Fruit fly (Drosophila melanogaster) whole organism, embryonic: ENCODE results near the gene brun.

Experiments used
- Ada2b ChIP-seq: fragments of 200-800 bp; sonication (Bioruptor generic); IDR thresholded peaks from 2 replicates; pipeline ENCODE4 v1.3.6; 2022; ENCODE audit warnings: missing biosample characterization, missing genetic modification characterization
- CG10147 ChIP-seq: fragments of 200-800 bp; sonication (Bioruptor generic); optimal IDR thresholded peaks from 2 replicates; lab custom pipeline; 2019; ENCODE audit warnings: missing biosample characterization, mild to moderate bottlenecking, missing genetic modification characterization, moderate library complexity
- CG1024 ChIP-seq: fragments of 200-800 bp; sonication (Bioruptor generic); IDR thresholded peaks from 2 replicates; pipeline ENCODE4 v1.3.6; 2022; ENCODE audit warnings: missing biosample characterization, missing genetic modification characterization
- CG10267 ChIP-seq: fragments of 200-800 bp; sonication (Bioruptor generic); optimal IDR thresholded peaks from 2 replicates; lab custom pipeline; 2018; ENCODE audit warnings: missing biosample characterization, mild to moderate bottlenecking, missing genetic modification characterization, moderate library complexity
- CG10366 ChIP-seq: fragments of 200-800 bp; sonication (Bioruptor generic); IDR thresholded peaks from 2 replicates; pipeline ENCODE4 v1.3.6; 2022; ENCODE audit warnings: missing biosample characterization, missing genetic modification characterization
- CG10959 ChIP-seq: fragments of 200-800 bp; sonication (Bioruptor generic); IDR thresholded peaks from 2 replicates; pipeline ENCODE4 v1.3.6; 2022; ENCODE audit warnings: missing biosample characterization, missing genetic modification characterization
- CG11093 ChIP-seq: fragments of 200-800 bp; sonication (Bioruptor generic); IDR thresholded peaks from 3 replicates; pipeline ENCODE4 v1.3.6; 2022; ENCODE audit warnings: missing biosample characterization, missing genetic modification characterization
- CG11456 ChIP-seq: fragments of 200-800 bp; sonication (Bioruptor generic); IDR thresholded peaks from 3 replicates; pipeline ENCODE4 v1.3.6; 2022; ENCODE audit warnings: missing biosample characterization, missing genetic modification characterization
- CG12659 ChIP-seq: fragments of 200-800 bp; sonication (Bioruptor generic); optimal IDR thresholded peaks from 3 replicates; lab custom pipeline; 2017; ENCODE audit warnings: mild to moderate bottlenecking, missing biosample characterization, missing genetic modification reagents, missing genetic modification characterization
- CG13624 ChIP-seq: fragments of 200-800 bp; sonication (Bioruptor generic); optimal IDR thresholded peaks from 2 replicates; lab custom pipeline; 2016; ENCODE audit warnings: missing biosample characterization, missing genetic modification characterization
- CG14710 ChIP-seq: fragments of 200-800 bp; sonication (Bioruptor generic); optimal IDR thresholded peaks from 3 replicates; lab custom pipeline; 2019; ENCODE audit warnings: missing biosample characterization, mild to moderate bottlenecking, missing genetic modification characterization, moderate library complexity
- CG14965 ChIP-seq: fragments of 200-800 bp; sonication (Bioruptor generic); optimal IDR thresholded peaks from 2 replicates; lab custom pipeline; 2016; ENCODE audit warnings: missing biosample characterization, missing genetic modification characterization, borderline replicate concordance
- CG1603 ChIP-seq: fragments of 200-800 bp; sonication (Bioruptor generic); optimal IDR thresholded peaks from 2 replicates; lab custom pipeline; 2019; ENCODE audit warnings: missing biosample characterization, mild to moderate bottlenecking, missing genetic modification characterization, moderate library complexity
- CG16815 ChIP-seq: fragments of 200-800 bp; sonication (Bioruptor generic); optimal IDR thresholded peaks from 3 replicates; lab custom pipeline; 2017; ENCODE audit warnings: missing biosample characterization, mild to moderate bottlenecking, missing genetic modification characterization
- CG18476 ChIP-seq: fragments of 200-800 bp; sonication (Bioruptor generic); optimal IDR thresholded peaks from 2 replicates; lab custom pipeline; 2016; ENCODE audit warnings: missing biosample characterization, mild to moderate bottlenecking, missing genetic modification characterization
- CG2116 ChIP-seq: fragments of 200-800 bp; sonication (Bioruptor generic); optimal IDR thresholded peaks from 3 replicates; lab custom pipeline; 2018; ENCODE audit warnings: missing biosample characterization, mild to moderate bottlenecking, missing genetic modification characterization
- CG33213 ChIP-seq: fragments of 200-800 bp; sonication (Bioruptor generic); optimal IDR thresholded peaks from 3 replicates; lab custom pipeline; 2016; ENCODE audit warnings: missing biosample characterization, missing genetic modification characterization
- CG6254 ChIP-seq: fragments of 200-800 bp; sonication (Bioruptor generic); optimal IDR thresholded peaks from 3 replicates; lab custom pipeline; 2017; ENCODE audit warnings: mild to moderate bottlenecking, missing biosample characterization, missing genetic modification reagents, missing genetic modification characterization
- Chrac-16 ChIP-seq: fragments of 200-800 bp; sonication (Bioruptor generic); optimal IDR thresholded peaks from 3 replicates; lab custom pipeline; 2016; ENCODE audit warnings: missing biosample characterization, missing genetic modification characterization
- CoRest ChIP-seq: fragments of 200-800 bp; sonication (Bioruptor generic); optimal IDR thresholded peaks from 3 replicates; lab custom pipeline; 2018; ENCODE audit warnings: missing biosample characterization, mild to moderate bottlenecking, missing genetic modification characterization, moderate library complexity
- D19B ChIP-seq: fragments of 200-800 bp; sonication (Bioruptor generic); optimal IDR thresholded peaks from 2 replicates; lab custom pipeline; 2017; ENCODE audit warnings: missing biosample characterization, mild to moderate bottlenecking, missing genetic modification characterization
- H2.0 ChIP-seq: fragments of 200-800 bp; sonication (Bioruptor generic); IDR thresholded peaks from 2 replicates; pipeline ENCODE4 v1.3.6; 2022; ENCODE audit warnings: missing biosample characterization, missing genetic modification characterization
- Mad ChIP-seq: fragments of 200-800 bp; sonication (Bioruptor generic); optimal IDR thresholded peaks from 2 replicates; lab custom pipeline; 2016; ENCODE audit warnings: missing biosample characterization, missing genetic modification characterization
- Meics ChIP-seq: fragments of 200-800 bp; sonication (Bioruptor generic); optimal IDR thresholded peaks from 2 replicates; lab custom pipeline; 2017; ENCODE audit warnings: missing biosample characterization, mild to moderate bottlenecking, missing genetic modification characterization
- Oli ChIP-seq: fragments of 200-800 bp; sonication (Bioruptor generic); optimal IDR thresholded peaks from 2 replicates; lab custom pipeline; 2018; ENCODE audit warnings: missing biosample characterization, mild to moderate bottlenecking, missing genetic modification characterization, moderate library complexity
- Pdp1 ChIP-seq, 2 experiments: fragments of 200-800 bp; sonication (Bioruptor generic); optimal IDR thresholded peaks; 3 replicates each; lab custom pipeline; 2016; ENCODE audit warnings: missing biosample characterization in 2 of 2, missing genetic modification characterization in 2 of 2, mild to moderate bottlenecking in 1 of 2, moderate library complexity in 1 of 2
- Rfx ChIP-seq: fragments of 200-800 bp; sonication (Bioruptor generic); IDR thresholded peaks from 2 replicates; pipeline ENCODE4 v1.3.6; 2022; ENCODE audit warnings: missing biosample characterization, missing genetic modification characterization
- Ssrp ChIP-seq: fragments of 200-800 bp; sonication (Bioruptor generic); optimal IDR thresholded peaks from 2 replicates; lab custom pipeline; 2018; ENCODE audit warnings: missing biosample characterization, mild to moderate bottlenecking, missing genetic modification characterization, moderate library complexity
- Taf1 ChIP-seq: fragments of 200-800 bp; sonication (Bioruptor generic); IDR thresholded peaks from 2 replicates; pipeline ENCODE4 v1.3.6; 2022; ENCODE audit warnings: missing biosample characterization, missing genetic modification characterization
- abd-A ChIP-seq: fragments of 200-800 bp; sonication (Bioruptor generic); optimal IDR thresholded peaks from 3 replicates; lab custom pipeline; 2019; ENCODE audit warnings: missing biosample characterization, mild to moderate bottlenecking, missing genetic modification characterization, moderate library complexity
- al ChIP-seq: fragments of 200-800 bp; sonication (Bioruptor generic); IDR thresholded peaks from 2 replicates; pipeline ENCODE4 v1.3.6; 2022; ENCODE audit warnings: missing biosample characterization, missing genetic modification characterization
- ash1 ChIP-seq: fragments of 200-800 bp; sonication (Bioruptor generic); optimal IDR thresholded peaks from 2 replicates; lab custom pipeline; 2018; ENCODE audit warnings: missing biosample characterization, mild to moderate bottlenecking, missing genetic modification characterization
- chif ChIP-seq, 2 experiments: fragments of 200-800 bp; sonication (Bioruptor generic); optimal IDR thresholded peaks; 3 replicates each; lab custom pipeline; 2016; ENCODE audit warnings: missing biosample characterization in 2 of 2, missing genetic modification characterization in 2 of 2
- chinmo ChIP-seq: fragments of 200-800 bp; sonication (Bioruptor generic); IDR thresholded peaks from 4 replicates; pipeline ENCODE4 v1.3.6; 2022; ENCODE audit warnings: missing biosample characterization, missing genetic modification characterization; ENCODE audit not compliant: partially characterized antibody
- chn ChIP-seq: fragments of 200-800 bp; sonication (Bioruptor generic); optimal IDR thresholded peaks from 2 replicates; lab custom pipeline; 2016; ENCODE audit warnings: missing biosample characterization, missing genetic modification characterization
- gem ChIP-seq: fragments of 200-800 bp; sonication (Bioruptor generic); optimal IDR thresholded peaks from 2 replicates; lab custom pipeline; 2019; ENCODE audit warnings: missing biosample characterization, mild to moderate bottlenecking, missing genetic modification characterization, moderate library complexity
- gfzf ChIP-seq: fragments of 200-800 bp; sonication (Bioruptor generic); optimal IDR thresholded peaks from 2 replicates; lab custom pipeline; 2016; ENCODE audit warnings: missing biosample characterization, mild to moderate bottlenecking, missing genetic modification characterization, moderate library complexity
- gro ChIP-seq: fragments of 200-800 bp; sonication (Bioruptor generic); optimal IDR thresholded peaks from 2 replicates; lab custom pipeline; 2016; ENCODE audit warnings: missing biosample characterization, missing genetic modification characterization
- hkb ChIP-seq, 2 experiments: fragments of 200-800 bp in 1 of 2; fragments of >200 bp in 1 of 2; sonication (Bioruptor generic) in 1 of 2; IDR thresholded peaks in 1 of 2; optimal IDR thresholded peaks in 1 of 2; 2 replicates each; pipeline versions ENCODE4 v1.3.6 to Lab custom; 2017 to 2022; ENCODE audit warnings: missing biosample characterization in 1 of 2, missing genetic modification characterization in 1 of 2
- ind ChIP-seq: fragments of 200-800 bp; sonication (Bioruptor generic); optimal IDR thresholded peaks from 3 replicates; lab custom pipeline; 2016; ENCODE audit warnings: missing biosample characterization, missing genetic modification characterization
- mam ChIP-seq: fragments of 200-800 bp; sonication (Bioruptor generic); optimal IDR thresholded peaks from 3 replicates; lab custom pipeline; 2016; ENCODE audit warnings: missing biosample characterization, missing genetic modification characterization
- phol ChIP-seq: fragments of 200-800 bp; sonication (Bioruptor generic); optimal IDR thresholded peaks from 3 replicates; lab custom pipeline; 2018; ENCODE audit warnings: missing biosample characterization, mild to moderate bottlenecking, missing genetic modification characterization, moderate library complexity
- ro ChIP-seq: fragments of 200-800 bp; sonication (Bioruptor generic); IDR thresholded peaks from 2 replicates; pipeline ENCODE4 v1.3.6; 2022; ENCODE audit warnings: missing biosample characterization, missing genetic modification characterization
- slbo ChIP-seq: fragments of 200-800 bp; sonication (Bioruptor generic); IDR thresholded peaks from 2 replicates; pipeline ENCODE4 v1.3.6; 2022; ENCODE audit warnings: missing biosample characterization, missing genetic modification characterization
- ssp ChIP-seq: fragments of 200-800 bp; sonication (Bioruptor generic); IDR thresholded peaks from 2 replicates; pipeline ENCODE4 v1.3.6; 2022; ENCODE audit warnings: missing biosample characterization, missing genetic modification characterization
- tgo ChIP-seq: fragments of 200-800 bp; sonication (Bioruptor generic); IDR thresholded peaks from 3 replicates; pipeline ENCODE4 v1.3.6; 2022; ENCODE audit warnings: missing biosample characterization, missing genetic modification characterization
- tna ChIP-seq: fragments of 200-800 bp; sonication (Bioruptor generic); IDR thresholded peaks from 2 replicates; pipeline ENCODE4 v1.3.6; 2022; ENCODE audit warnings: missing biosample characterization, missing genetic modification characterization; ENCODE audit not compliant: partially characterized antibody
- ttk ChIP-seq: fragments of 200-800 bp; sonication (Bioruptor generic); IDR thresholded peaks from 2 replicates; pipeline ENCODE4 v2.1.2; 2022; ENCODE audit warnings: missing biosample characterization, missing genetic modification characterization
- vvl ChIP-seq: fragments of 200-800 bp; sonication (Bioruptor generic); IDR thresholded peaks from 2 replicates; pipeline ENCODE4 v1.3.6; 2022; ENCODE audit warnings: missing biosample characterization, missing genetic modification characterization

brun gene

DNA sequence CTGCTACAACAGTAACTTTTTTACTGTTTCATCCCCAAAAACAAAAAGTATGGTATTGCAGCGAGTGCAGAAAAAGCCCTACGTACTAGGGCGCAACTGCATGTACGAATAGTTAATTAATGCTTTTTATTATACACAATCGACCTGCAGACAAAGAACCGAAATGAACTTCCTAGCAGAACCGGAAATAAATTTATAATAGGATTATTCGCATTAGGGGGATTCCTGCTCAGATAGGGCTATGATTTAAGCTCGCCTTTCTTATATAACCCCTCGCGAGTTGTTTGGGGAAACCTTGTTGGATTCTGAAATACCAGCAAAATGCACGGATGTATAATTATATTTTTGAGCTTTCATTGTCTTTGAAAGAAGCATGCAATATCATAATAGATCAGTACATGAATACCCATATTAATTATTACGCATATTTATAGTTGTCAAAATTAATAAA, 25.7 kb upstream of the brun start, which contains the start of gene Cen (continued):
- peak; percentile 48 for TF ChIP-seq chn
- TF ChIP-seq Rfx (GFP tag; lab: Robert Waterston, UW), result peak; percentile 60
- TF ChIP-seq Ssrp (tag; lab: Kevin White, UChicago), result peak; percentile 14
- TF ChIP-seq CoRest (tag; lab: Kevin White, UChicago), result peak; percentile 48
- no peak for TF ChIP-seq chinmo (GFP tag; lab: Robert Waterston, UW)
- peak; percentile 25 for TF ChIP-seq CG13624 (GFP tag; lab: Kevin White, UChicago)
- TF ChIP-seq CG16815 (GFP tag; lab: Kevin White, UChicago), result no peak
- no peak for TF ChIP-seq D19B
- peak; percentile 18 for TF ChIP-seq CG33213 (GFP tag; lab: Kevin White, UChicago)
- TF ChIP-seq CG11093 (GFP tag; lab: Robert Waterston, UW), result no peak
- TF ChIP-seq hkb (optimal IDR thresholded peaks at IDR 0.05; lab: Kevin White, UChicago), result no peak
- no peak for TF ChIP-seq hkb (GFP tag; IDR thresholded peaks at IDR 0.05; lab: Robert Waterston, UW)
- TF ChIP-seq Pdp1 (GFP tag; optimal IDR thresholded peaks at IDR 0.05; lab: Kevin White, UChicago), result peak; percentile 42 to 95
- peak; percentile 5 for TF ChIP-seq mam
- TF ChIP-seq CG6254 (GFP tag; lab: Kevin White, UChicago), result no peak
- TF ChIP-seq Meics (GFP tag; lab: Kevin White, UChicago), result no peak
- peak; percentile 25 for TF ChIP-seq Oli
- peak; percentile 28 for TF ChIP-seq CG10267 (tag; lab: Kevin White, UChicago)
- no peak for TF ChIP-seq al
- TF ChIP-seq gro (GFP tag; lab: Kevin White, UChicago), result no peak
- TF ChIP-seq abd-A (tag; lab: Kevin White, UChicago), result no peak
- TF ChIP-seq tna (GFP tag; lab: Robert Waterston, UW), result no peak
- 0 out of 2 replicates have a peak, but pooled peaks have one; percentile 20 for TF ChIP-seq CG1024 (GFP tag; lab: Robert Waterston, UW)
- TF ChIP-seq CG14965 (GFP tag; lab: Kevin White, UChicago), result no peak
- no peak for TF ChIP-seq Taf1
- TF ChIP-seq slbo, result peak; percentile 58
- TF ChIP-seq Mad, result peak; percentile 23
- peak; percentile 9 for TF ChIP-seq CG2116
- TF ChIP-seq Chrac-16 (GFP tag; lab: Kevin White, UChicago), result peak; percentile 20
- TF ChIP-seq CG14710, result peak; percentile 22
- TF ChIP-seq Ada2b (GFP tag; lab: Robert Waterston, UW), result peak; percentile 53; the same call in 1 of the 2 replicates
- no peak for TF ChIP-seq gem (tag; lab: Kevin White, UChicago)
- TF ChIP-seq ind, result no peak
- TF ChIP-seq chif (GFP tag; optimal IDR thresholded peaks at IDR 0.05; lab: Kevin White, UChicago), result peak in 1 of 2 experiments; percentile 7
- TF ChIP-seq CG1603, result peak; percentile 75
- TF ChIP-seq gfzf, result peak; percentile 59
- no peak for TF ChIP-seq ash1
- TF ChIP-seq ro (GFP tag; lab: Robert Waterston, UW), result no peak
- peak; percentile 20 for TF ChIP-seq phol (tag; lab: Kevin White, UChicago)
- peak; percentile 32; the same call in 1 of the 2 replicates for TF ChIP-seq ttk (GFP tag; lab: Robert Waterston, UW)
- TF ChIP-seq ssp, result peak; percentile 36; the same call in 1 of the 2 replicates
- peak; percentile 47 for TF ChIP-seq CG10366 (GFP tag; lab: Robert Waterston, UW)
- no peak for TF ChIP-seq CG11456 (GFP tag; lab: Robert Waterston, UW)
- TF ChIP-seq CG10959, result no peak
- peak; percentile 26 for TF ChIP-seq CG18476
- peak; percentile 60; the same call in 1 of the 2 replicates for TF ChIP-seq vvl (GFP tag; lab: Robert Waterston, UW)
- peak; percentile 47 for TF ChIP-seq CG12659 (GFP tag; lab: Kevin White, UChicago)
- TF ChIP-seq CG10147 (GFP tag; lab: Kevin White, UChicago), result no peak
- TF ChIP-seq H2.0 (GFP tag; lab: Robert Waterston, UW), result peak; percentile 45
- 0 out of 3 replicates have a peak, but pooled peaks have one; percentile 34 for TF ChIP-seq tgo (GFP tag; lab: Robert Waterston, UW)
